Worm (Caenorhabditis elegans): Measurements from ENCODE around the gene str-55.

Gene str-55

DNA sequence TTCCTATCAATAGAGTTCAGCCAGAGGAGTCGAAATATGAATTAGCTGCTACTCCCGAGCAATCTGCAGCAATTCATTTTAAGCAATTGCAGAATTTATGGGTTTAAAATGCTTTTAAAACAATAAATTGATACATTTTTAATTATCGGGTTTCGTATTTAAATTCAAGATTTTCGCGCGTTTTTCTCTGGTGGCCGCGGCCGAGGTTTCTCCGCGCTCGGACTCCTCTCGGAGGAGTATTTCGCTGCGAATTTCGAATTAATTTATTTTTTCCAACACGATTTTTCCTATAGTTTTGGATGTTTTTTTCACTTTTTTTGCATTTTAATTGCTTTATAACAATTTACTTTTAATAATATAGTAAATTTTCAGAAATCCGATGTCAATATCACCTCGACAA is 15.4 kb downstream of the str-55 start, which contains the start of gene F13A7.14 (continued):
- TF ChIP-seq ztf-3 (GFP tag; optimal IDR thresholded peaks at IDR 0.05), result no peak
- no peak for TF ChIP-seq hmg-1.2 (GFP tag; IDR thresholded peaks at IDR 0.05)
- peak; percentile 36 for TF ChIP-seq lsl-1 (GFP tag; optimal IDR thresholded peaks at IDR 0.05)
- peak; percentile 84 for TF ChIP-seq dpl-1 (GFP tag; optimal IDR thresholded peaks at IDR 0.05)
- peak; percentile 15 for TF ChIP-seq B0261.1 (tag; optimal IDR thresholded peaks at IDR 0.05)
- TF ChIP-seq bed-2 (GFP tag; IDR thresholded peaks at IDR 0.05), result peak; percentile 89
- no peak for TF ChIP-seq fkh-3 (tag; optimal IDR thresholded peaks at IDR 0.05)
- peak; percentile 39 for TF ChIP-seq snpc-1.3 (tag; optimal IDR thresholded peaks at IDR 0.05; ENCODE audit: insufficient read depth)
- 0 out of 2 replicates have a peak, but pooled peaks have one; percentile 42 for TF ChIP-seq egrh-3 (GFP tag; IDR thresholded peaks at IDR 0.05)
- TF ChIP-seq tbx-9 (tag; optimal IDR thresholded peaks at IDR 0.05; ENCODE audit: borderline replicate concordance), result no peak
- TF ChIP-seq attf-6 (GFP tag; IDR thresholded peaks at IDR 0.05), result peak; percentile 76
- peak; percentile 72; the same call in 1 of the 2 replicates for TF ChIP-seq aptf-2 (GFP tag; conservative IDR thresholded peaks at IDR 0.05)
- TF ChIP-seq lin-35 (GFP tag; optimal IDR thresholded peaks at IDR 0.05), result peak; percentile 16 to 90 (median 30)
- TF ChIP-seq let-607 (tag; optimal IDR thresholded peaks at IDR 0.05), result peak in 1 of 2 experiments; percentile 46
- TF ChIP-seq ceh-27 (GFP tag; optimal IDR thresholded peaks at IDR 0.05), result peak; percentile 80
- TF ChIP-seq sdz-38 (tag; optimal IDR thresholded peaks at IDR 0.05), result no peak
- peak; percentile 53 for TF ChIP-seq unc-130 (GFP tag; optimal IDR thresholded peaks at IDR 0.05)
- 0 out of 2 replicates have a peak, but pooled peaks have one; percentile 29 for TF ChIP-seq B0336.3 (GFP tag; IDR thresholded peaks at IDR 0.05)
- TF ChIP-seq T26A5.8 (tag; optimal IDR thresholded peaks at IDR 0.05), result no peak
- TF ChIP-seq rec-8 (tag; optimal IDR thresholded peaks at IDR 0.05), result peak in 1 of 2 experiments; percentile 40
- peak; percentile 47 for TF ChIP-seq chd-7 (tag; optimal IDR thresholded peaks at IDR 0.05)
- no peak for TF ChIP-seq mel-28 (tag; optimal IDR thresholded peaks at IDR 0.05; ENCODE audit: borderline replicate concordance)
- no peak for TF ChIP-seq dpff-1 (tag; optimal IDR thresholded peaks at IDR 0.05)
- peak; percentile 73 for TF ChIP-seq efl-1 (GFP tag; optimal IDR thresholded peaks at IDR 0.05)
- peak; percentile 28 for TF ChIP-seq tbp1 (GFP tag; optimal IDR thresholded peaks at IDR 0.05)
- TF ChIP-seq nfya-1 (tag; optimal IDR thresholded peaks at IDR 0.05; ENCODE audit: borderline replicate concordance, insufficient read depth), result no peak
- no peak for TF ChIP-seq attf-5 (GFP tag; optimal IDR thresholded peaks at IDR 0.05)
- TF ChIP-seq hlh-12 (tag; optimal IDR thresholded peaks at IDR 0.05), result no peak
- no peak for TF ChIP-seq egl-18 (GFP tag; IDR thresholded peaks at IDR 0.05)
- TF ChIP-seq ama-1 (optimal IDR thresholded peaks at IDR 0.05), result no peak
- no peak for TF ChIP-seq ama-1 (GFP tag; optimal IDR thresholded peaks at IDR 0.05)
- no peak for TF ChIP-seq ekl-4 (GFP tag; IDR thresholded peaks at IDR 0.05)
- 0 out of 2 replicates have a peak, but pooled peaks have one; percentile 51 for TF ChIP-seq let-526 (GFP tag; IDR thresholded peaks at IDR 0.05)
- no peak for TF ChIP-seq cebp-2 (GFP tag; IDR thresholded peaks at IDR 0.05)
- TF ChIP-seq nhr-120 (GFP tag; IDR thresholded peaks at IDR 0.05), result no peak
- TF ChIP-seq ZK185.1 (tag; optimal IDR thresholded peaks at IDR 0.05; ENCODE audit: poor library complexity, severe bottlenecking), result peak; percentile 90
- TF ChIP-seq Y95B8A.8 (GFP tag; IDR thresholded peaks at IDR 0.05), result no peak
- TF ChIP-seq snpc-3.4 (tag; optimal IDR thresholded peaks at IDR 0.05), result peak; percentile 31
- no peak for TF ChIP-seq F57A8.1 (GFP tag; optimal IDR thresholded peaks at IDR 0.05)
- TF ChIP-seq lin-54 (GFP tag; optimal IDR thresholded peaks at IDR 0.05), result peak; percentile 89
- peak; percentile 70 for TF ChIP-seq rcor-1 (GFP tag; IDR thresholded peaks at IDR 0.05)
- TF ChIP-seq Y67H2A.10 (GFP tag; conservative IDR thresholded peaks at IDR 0.05), result no peak
- peak; percentile 62; the same call in 1 of the 2 replicates for TF ChIP-seq hmg-20 (GFP tag; IDR thresholded peaks at IDR 0.05)
- TF ChIP-seq akir-1 (GFP tag; optimal IDR thresholded peaks at IDR 0.05), result peak; percentile 61
- TF ChIP-seq egl-44 (GFP tag; IDR thresholded peaks at IDR 0.05), result peak; percentile 17; the same call in 1 of the 2 replicates

Data from whole organism, young adult.